Fruit fly (Drosophila melanogaster) whole organism, embryonic: ENCODE measurements around the gene H2.0.

Experiments
- Asciz ChIP-seq: fragments of 200-800 bp; sonication (Bioruptor generic); optimal IDR thresholded peaks from 2 replicates; lab custom pipeline; 2017; ENCODE audit warnings: missing biosample characterization, mild to moderate bottlenecking, missing genetic modification characterization, missing genetic modification reagents
- B-H1 ChIP-seq: fragments of 200-800 bp; sonication (Bioruptor generic); IDR thresholded peaks from 3 replicates; pipeline ENCODE4 v1.3.6; 2022; ENCODE audit warnings: missing biosample characterization, missing genetic modification characterization
- Blimp-1 ChIP-seq: fragments of 200-800 bp; sonication (Bioruptor generic); optimal IDR thresholded peaks from 3 replicates; lab custom pipeline; 2018; ENCODE audit warnings: missing biosample characterization, missing genetic modification characterization, mild to moderate bottlenecking, moderate library complexity, missing genetic modification reagents
- CG11085 ChIP-seq: fragments of 200-800 bp; sonication (Bioruptor generic); IDR thresholded peaks from 2 replicates; pipeline ENCODE4 v1.3.6; 2022; ENCODE audit warnings: missing biosample characterization, missing genetic modification characterization
- CG11398 ChIP-seq: fragments of 200-800 bp; sonication (Bioruptor generic); optimal IDR thresholded peaks from 2 replicates; lab custom pipeline; 2016; ENCODE audit warnings: missing biosample characterization, missing genetic modification characterization
- CG11504 ChIP-seq: fragments of 200-800 bp; sonication (Bioruptor generic); optimal IDR thresholded peaks from 3 replicates; lab custom pipeline; 2019; ENCODE audit warnings: missing biosample characterization, mild to moderate bottlenecking, missing genetic modification characterization, moderate library complexity
- CG12071 ChIP-seq: fragments of 200-800 bp; sonication (Bioruptor generic); optimal IDR thresholded peaks from 3 replicates; lab custom pipeline; 2018; ENCODE audit warnings: missing biosample characterization, mild to moderate bottlenecking, missing genetic modification characterization
- CG12104 ChIP-seq: fragments of 200-800 bp; sonication (Bioruptor generic); optimal IDR thresholded peaks from 3 replicates; lab custom pipeline; 2016; ENCODE audit warnings: missing biosample characterization, missing genetic modification characterization
- CG12391 ChIP-seq: fragments of 200-800 bp; sonication (Bioruptor generic); optimal IDR thresholded peaks from 3 replicates; lab custom pipeline; 2018; ENCODE audit warnings: missing biosample characterization, mild to moderate bottlenecking, missing genetic modification characterization, moderate library complexity
- CG13624 ChIP-seq: fragments of 200-800 bp; sonication (Bioruptor generic); optimal IDR thresholded peaks from 2 replicates; lab custom pipeline; 2016; ENCODE audit warnings: missing biosample characterization, missing genetic modification characterization
- CG14860 ChIP-seq: fragments of 200-800 bp; sonication (Bioruptor generic); IDR thresholded peaks from 3 replicates; pipeline ENCODE4 v1.3.6; 2022; ENCODE audit warnings: missing biosample characterization, missing genetic modification characterization; ENCODE audit not compliant: partially characterized antibody
- CG15073 ChIP-seq: fragments of 200-800 bp; sonication (Bioruptor generic); optimal IDR thresholded peaks from 2 replicates; lab custom pipeline; 2016; ENCODE audit warnings: missing biosample characterization, missing genetic modification characterization
- CG15696 ChIP-seq: fragments of 200-800 bp; sonication (Bioruptor generic); optimal IDR thresholded peaks from 2 replicates; lab custom pipeline; 2019; ENCODE audit warnings: missing biosample characterization, mild to moderate bottlenecking, missing genetic modification characterization, moderate library complexity
- CG16815 ChIP-seq: fragments of 200-800 bp; sonication (Bioruptor generic); optimal IDR thresholded peaks from 3 replicates; lab custom pipeline; 2017; ENCODE audit warnings: missing biosample characterization, mild to moderate bottlenecking, missing genetic modification characterization
- CG17802 ChIP-seq: fragments of 200-800 bp; sonication (Bioruptor generic); optimal IDR thresholded peaks from 2 replicates; lab custom pipeline; 2018; ENCODE audit warnings: missing biosample characterization, mild to moderate bottlenecking, missing genetic modification characterization, moderate library complexity
- CG18599 ChIP-seq: fragments of 200-800 bp; sonication (Bioruptor generic); optimal IDR thresholded peaks from 3 replicates; lab custom pipeline; 2017; ENCODE audit warnings: missing biosample characterization, missing genetic modification characterization, mild to moderate bottlenecking, moderate library complexity, missing genetic modification reagents
- CG2120 ChIP-seq: fragments of 200-800 bp; sonication (Bioruptor generic); optimal IDR thresholded peaks from 3 replicates; lab custom pipeline; 2016; ENCODE audit warnings: missing biosample characterization, missing genetic modification characterization
- CG2875 ChIP-seq: fragments of 200-800 bp; sonication (Bioruptor generic); optimal IDR thresholded peaks from 2 replicates; lab custom pipeline; 2017; ENCODE audit warnings: missing biosample characterization, mild to moderate bottlenecking, missing genetic modification characterization, missing genetic modification reagents
- CG43689 ChIP-seq: fragments of 200-800 bp; sonication (Bioruptor generic); IDR thresholded peaks from 2 replicates; pipeline ENCODE4 v1.3.6; 2022; ENCODE audit warnings: missing biosample characterization, missing genetic modification characterization
- CG6272 ChIP-seq: fragments of 200-800 bp; sonication (Bioruptor generic); IDR thresholded peaks from 2 replicates; pipeline ENCODE4 v1.3.6; 2022; ENCODE audit warnings: missing biosample characterization, missing genetic modification characterization
- CG6813 ChIP-seq: fragments of 200-800 bp; sonication (Bioruptor generic); optimal IDR thresholded peaks from 2 replicates; lab custom pipeline; 2017; ENCODE audit warnings: missing biosample characterization, missing genetic modification characterization, mild to moderate bottlenecking, moderate library complexity, missing genetic modification reagents
- CG6854 ChIP-seq: fragments of 200-800 bp; sonication (Bioruptor generic); optimal IDR thresholded peaks from 3 replicates; lab custom pipeline; 2017; ENCODE audit warnings: missing biosample characterization, mild to moderate bottlenecking, missing genetic modification characterization
- CG8765 ChIP-seq: fragments of 200-800 bp; sonication (Bioruptor generic); IDR thresholded peaks from 2 replicates; pipeline ENCODE4 v1.3.6; 2022; ENCODE audit warnings: missing biosample characterization, missing genetic modification characterization
- CG9609 ChIP-seq: fragments of 200-800 bp; sonication (Bioruptor generic); optimal IDR thresholded peaks from 3 replicates; lab custom pipeline; 2016; ENCODE audit warnings: missing biosample characterization, missing genetic modification characterization
- CG9727 ChIP-seq: fragments of 200-800 bp; sonication (Bioruptor generic); optimal IDR thresholded peaks from 3 replicates; lab custom pipeline; 2017; ENCODE audit warnings: missing biosample characterization, mild to moderate bottlenecking, missing genetic modification characterization
- Chrac-16 ChIP-seq: fragments of 200-800 bp; sonication (Bioruptor generic); optimal IDR thresholded peaks from 3 replicates; lab custom pipeline; 2016; ENCODE audit warnings: missing biosample characterization, missing genetic modification characterization
- Dfd ChIP-seq, 2 experiments: fragments of >200 bp; optimal IDR thresholded peaks; 2 replicates each; lab custom pipeline; 2017; ENCODE audit warnings: missing biosample characterization in 2 of 2, missing genetic modification characterization in 2 of 2
- Elba2 ChIP-seq: fragments of 200-800 bp; sonication (Bioruptor generic); optimal IDR thresholded peaks from 3 replicates; lab custom pipeline; 2016; ENCODE audit warnings: missing biosample characterization, missing genetic modification characterization
- Ets97D ChIP-seq: fragments of 200-800 bp; sonication (Bioruptor generic); optimal IDR thresholded peaks from 3 replicates; lab custom pipeline; 2016; ENCODE audit warnings: missing biosample characterization, missing genetic modification characterization
- HLH54F ChIP-seq: fragments of 200-800 bp; sonication (Bioruptor generic); optimal IDR thresholded peaks from 3 replicates; lab custom pipeline; 2016; ENCODE audit warnings: missing biosample characterization, missing genetic modification characterization
- Max ChIP-seq: fragments of 200-800 bp; sonication (Bioruptor generic); optimal IDR thresholded peaks from 2 replicates; lab custom pipeline; 2016; ENCODE audit warnings: missing biosample characterization, mild to moderate bottlenecking, missing genetic modification characterization
- NK7.1 ChIP-seq: fragments of 200-800 bp; sonication (Bioruptor generic); optimal IDR thresholded peaks from 3 replicates; lab custom pipeline; 2016; ENCODE audit warnings: missing biosample characterization, missing genetic modification characterization
- Oli ChIP-seq: fragments of 200-800 bp; sonication (Bioruptor generic); optimal IDR thresholded peaks from 2 replicates; lab custom pipeline; 2018; ENCODE audit warnings: missing biosample characterization, mild to moderate bottlenecking, missing genetic modification characterization, moderate library complexity
- Sin3A ChIP-seq: fragments of >200 bp; optimal IDR thresholded peaks from 2 replicates; lab custom pipeline; 2018
- Six4 ChIP-seq: fragments of 200-800 bp; sonication (Bioruptor generic); optimal IDR thresholded peaks from 2 replicates; lab custom pipeline; 2016; ENCODE audit warnings: missing biosample characterization, missing genetic modification characterization
- Spps ChIP-seq: fragments of 200-800 bp; sonication (Bioruptor generic); optimal IDR thresholded peaks from 2 replicates; lab custom pipeline; 2018; ENCODE audit warnings: missing biosample characterization, mild to moderate bottlenecking, missing genetic modification characterization
- TFAM ChIP-seq: fragments of 200-800 bp; sonication (Bioruptor generic); optimal IDR thresholded peaks from 2 replicates; lab custom pipeline; 2017; ENCODE audit warnings: missing biosample characterization, missing genetic modification characterization, inconsistent platforms
- ab ChIP-seq: fragments of 200-800 bp; sonication (Bioruptor generic); optimal IDR thresholded peaks from 2 replicates; lab custom pipeline; 2016; ENCODE audit warnings: missing biosample characterization, missing genetic modification characterization
- amos ChIP-seq: fragments of 200-800 bp; sonication (Bioruptor generic); IDR thresholded peaks from 2 replicates; pipeline ENCODE4 v1.3.6; 2022; ENCODE audit warnings: missing biosample characterization, missing genetic modification characterization; ENCODE audit not compliant: partially characterized antibody
- btn ChIP-seq: fragments of 200-800 bp; sonication (Bioruptor generic); optimal IDR thresholded peaks from 2 replicates; lab custom pipeline; 2016; ENCODE audit warnings: missing biosample characterization, missing genetic modification characterization
- da ChIP-seq: fragments of 200-800 bp; sonication (Bioruptor generic); optimal IDR thresholded peaks from 2 replicates; lab custom pipeline; 2016; ENCODE audit warnings: missing biosample characterization, missing genetic modification characterization
- disco-r ChIP-seq: fragments of 200-800 bp; sonication (Bioruptor generic); optimal IDR thresholded peaks from 2 replicates; lab custom pipeline; 2016; ENCODE audit warnings: missing biosample characterization, missing genetic modification characterization
- gsb-n ChIP-seq: fragments of 200-800 bp; sonication (Bioruptor generic); optimal IDR thresholded peaks from 3 replicates; lab custom pipeline; 2018; ENCODE audit warnings: missing biosample characterization, mild to moderate bottlenecking, missing genetic modification characterization
- hth ChIP-seq: fragments of >200 bp; optimal IDR thresholded peaks from 2 replicates; lab custom pipeline; 2017; ENCODE audit warnings: inconsistent platforms
- odd ChIP-seq: fragments of 200-800 bp; sonication (Bioruptor generic); optimal IDR thresholded peaks from 2 replicates; lab custom pipeline; 2017; ENCODE audit warnings: missing biosample characterization, mild to moderate bottlenecking, missing genetic modification characterization
- peb ChIP-seq: fragments of 200-800 bp; sonication (Bioruptor generic); IDR thresholded peaks from 2 replicates; pipeline ENCODE4 v1.3.6; 2022; ENCODE audit warnings: missing biosample characterization, missing genetic modification characterization
- pita ChIP-seq: fragments of 200-800 bp; sonication (Bioruptor generic); optimal IDR thresholded peaks from 2 replicates; lab custom pipeline; 2017; ENCODE audit warnings: missing biosample characterization, mild to moderate bottlenecking, missing genetic modification characterization
- sens-2 ChIP-seq: fragments of 200-800 bp; sonication (Bioruptor generic); IDR thresholded peaks from 2 replicates; pipeline ENCODE4 v1.3.6; 2022; ENCODE audit warnings: missing biosample characterization, missing genetic modification characterization
- zf30C ChIP-seq: fragments of 200-800 bp; sonication (Bioruptor generic); optimal IDR thresholded peaks from 3 replicates; lab custom pipeline; 2018; ENCODE audit warnings: missing biosample characterization, mild to moderate bottlenecking, missing genetic modification characterization
- zfh1 ChIP-seq: fragments of 200-800 bp; sonication (Bioruptor generic); IDR thresholded peaks from 3 replicates; pipeline ENCODE4 v1.3.6; 2022; ENCODE audit warnings: missing biosample characterization, missing genetic modification characterization

H2.0 gene

DNA sequence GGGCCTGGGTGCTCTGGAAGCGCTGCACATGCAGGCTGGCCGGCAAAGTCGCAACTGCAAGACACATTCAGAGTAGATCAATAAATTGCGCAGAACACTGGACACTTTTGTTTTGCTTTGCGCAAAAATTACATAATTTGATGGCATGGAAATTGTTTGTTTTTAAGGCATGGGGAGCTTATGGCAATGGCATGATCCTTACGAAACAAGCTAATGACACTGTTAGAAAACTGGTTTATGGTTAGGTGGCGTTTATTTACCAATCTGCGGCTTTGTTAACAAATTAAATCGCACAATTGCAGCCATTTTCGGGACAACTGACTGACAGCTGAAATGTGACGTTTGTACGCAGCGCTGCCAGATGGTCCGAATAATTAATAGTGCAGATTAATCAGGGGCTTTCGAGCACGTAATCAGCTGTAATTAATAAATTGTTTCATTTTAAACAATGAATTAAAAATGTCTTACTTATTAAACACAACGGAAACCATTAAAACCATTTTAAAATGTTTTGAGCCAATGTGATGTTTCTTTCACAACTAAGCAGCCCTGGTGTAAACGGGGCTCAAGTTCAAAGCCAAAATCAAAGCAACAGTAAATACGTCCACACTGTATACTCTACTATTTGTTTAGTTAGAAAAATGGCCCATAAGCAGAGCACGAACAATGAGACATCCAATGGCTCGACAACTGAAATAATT lies 43.3 kb upstream of the H2.0 start, which contains the start of the genes ND-51 and CG13994 (continued):
- TF ChIP-seq btn (GFP tag; lab: Kevin White, UChicago) (peak; percentile 58), Blimp-1 (GFP tag; lab: Kevin White, UChicago) (peak; percentile 74), CG13624 (peak; percentile 86), Chrac-16 (peak; percentile 72), Elba2 (peak; percentile 94), CG2875 (GFP tag; lab: Kevin White, UChicago) (peak; percentile 69), Dfd (GFP tag; optimal IDR thresholded peaks at IDR 0.05; lab: Kevin White, UChicago) (no peak), NK7.1 (GFP tag; lab: Kevin White, UChicago) (peak; percentile 57), disco-r (GFP tag; lab: Kevin White, UChicago) (peak; percentile 50), pita (GFP tag; lab: Kevin White, UChicago) (no peak), da (GFP tag; lab: Kevin White, UChicago) (peak; percentile 76), zf30C (GFP tag; lab: Kevin White, UChicago) (no peak), CG9727 (GFP tag; lab: Kevin White, UChicago) (peak; percentile 83), Asciz (GFP tag; lab: Kevin White, UChicago) (peak; percentile 55), HLH54F (GFP tag; lab: Kevin White, UChicago) (peak; percentile 84), ab (GFP tag; lab: Kevin White, UChicago) (peak; percentile 1), CG18599 (GFP tag; lab: Kevin White, UChicago) (peak; percentile 86), CG15696 (tag; lab: Kevin White, UChicago) (peak; percentile 83), CG11398 (peak; percentile 75), CG6854 (GFP tag; lab: Kevin White, UChicago) (no peak), CG6272 (GFP tag; lab: Robert Waterston, UW) (peak; percentile 70), CG12104 (GFP tag; lab: Kevin White, UChicago) (peak; percentile 71), Six4 (peak; percentile 78), CG9609 (GFP tag; lab: Kevin White, UChicago) (peak; percentile 82), gsb-n (no peak), CG12071 (GFP tag; lab: Kevin White, UChicago) (peak; percentile 46), Max (GFP tag; lab: Kevin White, UChicago) (peak; percentile 74), CG11504 (tag; lab: Kevin White, UChicago) (no peak), amos (GFP tag; lab: Robert Waterston, UW) (no peak), CG15073 (GFP tag; lab: Kevin White, UChicago) (no peak), hth (lab: Kevin White, UChicago) (no peak), CG16815 (GFP tag; lab: Kevin White, UChicago) (peak; percentile 54), zfh1 (GFP tag; lab: Robert Waterston, UW) (peak; percentile 87), Oli (peak; percentile 69), CG6813 (GFP tag; lab: Kevin White, UChicago) (peak; percentile 47), TFAM (GFP tag; lab: Kevin White, UChicago) (no peak), CG2120 (GFP tag; lab: Kevin White, UChicago) (peak; percentile 90), CG17802 (peak; percentile 100), sens-2 (GFP tag; lab: Robert Waterston, UW) (peak; percentile 65), CG43689 (no peak), Ets97D (GFP tag; lab: Kevin White, UChicago) (peak; percentile 93), CG12391 (tag; lab: Kevin White, UChicago) (peak; percentile 83), Spps (tag; lab: Kevin White, UChicago) (peak; percentile 57), CG8765 (GFP tag; lab: Robert Waterston, UW) (peak; percentile 69), odd (GFP tag; lab: Kevin White, UChicago) (no peak), CG11085 (GFP tag; lab: Robert Waterston, UW) (peak; percentile 82), CG14860 (GFP tag; lab: Robert Waterston, UW) (no peak), B-H1 (GFP tag; lab: Robert Waterston, UW) (peak; percentile 70), peb (GFP tag; lab: Robert Waterston, UW) (peak; percentile 63), Sin3A (peak; percentile 87)
